Worm (Caenorhabditis elegans): ENCODE data around the gene T10H4.4.

DNA sequence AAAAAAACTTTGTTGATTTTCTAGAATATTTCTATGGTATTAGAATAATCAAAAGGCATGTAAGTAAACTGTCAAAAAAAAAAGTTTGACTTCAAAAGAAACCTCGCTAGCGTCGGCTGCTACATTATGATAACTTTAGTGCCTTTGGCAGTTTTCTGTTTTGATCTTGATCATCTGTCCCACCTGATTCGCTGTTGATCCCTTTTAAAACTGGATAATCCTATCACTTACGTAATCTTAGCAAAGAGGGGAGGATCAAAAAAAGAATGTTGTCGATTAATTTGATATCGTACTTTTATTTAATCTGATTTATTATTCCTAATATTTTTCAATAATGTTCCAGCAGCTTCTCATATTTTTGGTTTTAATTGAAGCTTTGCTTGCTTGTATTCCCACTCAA lies 12.3 kb downstream of the T10H4.4 start, which contains the start of gene M01B2.8:
- no peak for TF ChIP-seq arid-1 (GFP tag; conservative IDR thresholded peaks at IDR 0.05)
- no peak for TF ChIP-seq nhr-25 (tag; optimal IDR thresholded peaks at IDR 0.05; ENCODE audit: borderline replicate concordance, insufficient read depth)
- no peak for TF ChIP-seq ztf-11 (tag; optimal IDR thresholded peaks at IDR 0.05)
- no peak for TF ChIP-seq unc-62 (GFP tag; optimal IDR thresholded peaks at IDR 0.05 in 1 of 2)
- TF ChIP-seq unc-62 (tag; optimal IDR thresholded peaks at IDR 0.05), result no peak
- no peak for TF ChIP-seq pqm-1 (tag; optimal IDR thresholded peaks at IDR 0.05)
- no peak for TF ChIP-seq daf-12 (tag; optimal IDR thresholded peaks at IDR 0.05)
- no peak for TF ChIP-seq F44E2.7 (GFP tag; IDR thresholded peaks at IDR 0.05)
